Fruit fly (Drosophila melanogaster) whole organism, embryonic: Measurements from ENCODE around the gene CG4594.

Experiments used
- Atf6 ChIP-seq: fragments of 200-800 bp; sonication (Bioruptor generic); IDR thresholded peaks from 2 replicates; pipeline ENCODE4 v1.3.6; 2022; ENCODE audit warnings: missing biosample characterization, missing genetic modification characterization
- BEAF-32 ChIP-seq: fragments of 200-800 bp; sonication (Bioruptor generic); optimal IDR thresholded peaks from 3 replicates; lab custom pipeline; 2017; ENCODE audit warnings: missing biosample characterization, missing genetic modification characterization, mild to moderate bottlenecking, moderate library complexity, missing genetic modification reagents
- CG10147 ChIP-seq: fragments of 200-800 bp; sonication (Bioruptor generic); optimal IDR thresholded peaks from 2 replicates; lab custom pipeline; 2019; ENCODE audit warnings: missing biosample characterization, mild to moderate bottlenecking, missing genetic modification characterization, moderate library complexity
- CG10209 ChIP-seq: fragments of 200-800 bp; sonication (Bioruptor generic); optimal IDR thresholded peaks from 3 replicates; lab custom pipeline; 2017; ENCODE audit warnings: missing biosample characterization, mild to moderate bottlenecking, missing genetic modification characterization, missing genetic modification reagents
- CG10654 ChIP-seq: fragments of 200-800 bp; sonication (Bioruptor generic); optimal IDR thresholded peaks from 2 replicates; lab custom pipeline; 2016; ENCODE audit warnings: missing biosample characterization, missing genetic modification characterization
- CG10959 ChIP-seq: fragments of 200-800 bp; sonication (Bioruptor generic); IDR thresholded peaks from 2 replicates; pipeline ENCODE4 v1.3.6; 2022; ENCODE audit warnings: missing biosample characterization, missing genetic modification characterization
- CG12071 ChIP-seq: fragments of 200-800 bp; sonication (Bioruptor generic); optimal IDR thresholded peaks from 3 replicates; lab custom pipeline; 2018; ENCODE audit warnings: missing biosample characterization, mild to moderate bottlenecking, missing genetic modification characterization
- CG12236 ChIP-seq: fragments of 200-800 bp; sonication (Bioruptor generic); optimal IDR thresholded peaks from 2 replicates; lab custom pipeline; 2016; ENCODE audit warnings: missing biosample characterization, missing genetic modification characterization
- CG1233 ChIP-seq: fragments of 200-800 bp; sonication (Bioruptor generic); optimal IDR thresholded peaks from 4 replicates; lab custom pipeline; 2018; ENCODE audit warnings: missing biosample characterization, mild to moderate bottlenecking, missing genetic modification characterization
- CG13424 ChIP-seq: fragments of 200-800 bp; sonication (Bioruptor generic); optimal IDR thresholded peaks from 2 replicates; lab custom pipeline; 2019; ENCODE audit warnings: missing biosample characterization, mild to moderate bottlenecking, missing genetic modification characterization, moderate library complexity
- CG14441 ChIP-seq: fragments of 200-800 bp; sonication (Bioruptor generic); IDR thresholded peaks from 2 replicates; pipeline ENCODE4 v1.3.6; 2022; ENCODE audit warnings: missing biosample characterization, missing genetic modification characterization
- CG14965 ChIP-seq: fragments of 200-800 bp; sonication (Bioruptor generic); optimal IDR thresholded peaks from 2 replicates; lab custom pipeline; 2016; ENCODE audit warnings: missing biosample characterization, missing genetic modification characterization, borderline replicate concordance
- CG1603 ChIP-seq: fragments of 200-800 bp; sonication (Bioruptor generic); optimal IDR thresholded peaks from 2 replicates; lab custom pipeline; 2019; ENCODE audit warnings: missing biosample characterization, mild to moderate bottlenecking, missing genetic modification characterization, moderate library complexity
- CG31388 ChIP-seq: fragments of 200-800 bp; sonication (Bioruptor generic); optimal IDR thresholded peaks from 2 replicates; lab custom pipeline; 2016; ENCODE audit warnings: missing biosample characterization, missing genetic modification characterization
- CG3163 ChIP-seq: fragments of 200-800 bp; sonication (Bioruptor generic); optimal IDR thresholded peaks from 3 replicates; lab custom pipeline; 2016; ENCODE audit warnings: missing biosample characterization, missing genetic modification characterization
- CG43689 ChIP-seq: fragments of 200-800 bp; sonication (Bioruptor generic); IDR thresholded peaks from 2 replicates; pipeline ENCODE4 v1.3.6; 2022; ENCODE audit warnings: missing biosample characterization, missing genetic modification characterization
- CG5245 ChIP-seq: fragments of 200-800 bp; sonication (Bioruptor generic); optimal IDR thresholded peaks from 3 replicates; lab custom pipeline; 2016; ENCODE audit warnings: missing biosample characterization, missing genetic modification characterization
- CG6791 ChIP-seq: fragments of 200-800 bp; sonication (Bioruptor generic); IDR thresholded peaks from 3 replicates; pipeline ENCODE4 v1.3.6; 2022; ENCODE audit warnings: missing biosample characterization, missing genetic modification characterization; ENCODE audit not compliant: partially characterized antibody
- CG7963 ChIP-seq: fragments of 200-800 bp; sonication (Bioruptor generic); IDR thresholded peaks from 3 replicates; pipeline ENCODE4 v1.3.6; 2022; ENCODE audit warnings: missing biosample characterization, missing genetic modification characterization; ENCODE audit not compliant: partially characterized antibody
- CG7987 ChIP-seq: fragments of 200-800 bp; sonication (Bioruptor generic); optimal IDR thresholded peaks from 2 replicates; lab custom pipeline; 2018; ENCODE audit warnings: missing biosample characterization, mild to moderate bottlenecking, missing genetic modification characterization, moderate library complexity
- CG8290 ChIP-seq, 3 experiments: fragments of 200-800 bp; sonication (Bioruptor generic); optimal IDR thresholded peaks; 2 replicates each; lab custom pipeline; 2016 to 2019; ENCODE audit warnings: missing biosample characterization in 3 of 3, missing genetic modification characterization in 3 of 3, mild to moderate bottlenecking in 2 of 3, moderate library complexity in 1 of 3
- CHES-1-like ChIP-seq: fragments of 200-800 bp; sonication (Bioruptor generic); optimal IDR thresholded peaks from 2 replicates; lab custom pipeline; 2016; ENCODE audit warnings: missing biosample characterization, missing genetic modification characterization
- Chrac-16 ChIP-seq: fragments of 200-800 bp; sonication (Bioruptor generic); optimal IDR thresholded peaks from 3 replicates; lab custom pipeline; 2016; ENCODE audit warnings: missing biosample characterization, missing genetic modification characterization
- CoRest ChIP-seq: fragments of 200-800 bp; sonication (Bioruptor generic); optimal IDR thresholded peaks from 3 replicates; lab custom pipeline; 2018; ENCODE audit warnings: missing biosample characterization, mild to moderate bottlenecking, missing genetic modification characterization, moderate library complexity
- Dip2 ChIP-seq: fragments of 200-800 bp; sonication (Bioruptor generic); IDR thresholded peaks from 2 replicates; pipeline ENCODE4 v1.3.6; 2022; ENCODE audit warnings: missing biosample characterization, missing genetic modification characterization
- E2f1 ChIP-seq: fragments of 200-800 bp; sonication (Bioruptor generic); IDR thresholded peaks from 2 replicates; pipeline ENCODE4 v1.3.6; 2022; ENCODE audit warnings: missing biosample characterization, missing genetic modification characterization
- GATAe ChIP-seq: fragments of 200-800 bp; sonication (Bioruptor generic); conservative IDR thresholded peaks from 2 replicates; pipeline ENCODE4 v1.3.6; 2022; ENCODE audit warnings: missing biosample characterization, missing genetic modification characterization
- HHEX ChIP-seq: fragments of 200-800 bp; sonication (Bioruptor generic); optimal IDR thresholded peaks from 3 replicates; lab custom pipeline; 2017; ENCODE audit warnings: missing biosample characterization, mild to moderate bottlenecking, missing genetic modification characterization, missing genetic modification reagents
- Optix ChIP-seq: fragments of 200-800 bp; sonication (Bioruptor generic); IDR thresholded peaks from 3 replicates; pipeline ENCODE4 v1.3.6; 2022; ENCODE audit warnings: missing biosample characterization, missing genetic modification characterization
- Stat92E ChIP-seq, 3 experiments: fragments of >200 bp in 2 of 3; fragments of 200-800 bp in 1 of 3; sonication (Bioruptor generic) in 1 of 3; optimal IDR thresholded peaks; 2 replicates each; lab custom pipeline; 2017 to 2019; ENCODE audit warnings: missing biosample characterization in 3 of 3, missing genetic modification characterization in 3 of 3, mild to moderate bottlenecking in 1 of 3, moderate library complexity in 1 of 3
- TFAM ChIP-seq: fragments of 200-800 bp; sonication (Bioruptor generic); optimal IDR thresholded peaks from 2 replicates; lab custom pipeline; 2017; ENCODE audit warnings: missing biosample characterization, missing genetic modification characterization, inconsistent platforms
- Tbp ChIP-seq: fragments of >200 bp; optimal IDR thresholded peaks from 2 replicates; lab custom pipeline; 2018; ENCODE audit warnings: missing biosample characterization, missing genetic modification characterization
- aop ChIP-seq: fragments of 200-800 bp; sonication (Bioruptor generic); IDR thresholded peaks from 2 replicates; pipeline ENCODE4 v1.3.6; 2022; ENCODE audit warnings: missing biosample characterization, missing genetic modification characterization
- ash1 ChIP-seq: fragments of 200-800 bp; sonication (Bioruptor generic); optimal IDR thresholded peaks from 2 replicates; lab custom pipeline; 2018; ENCODE audit warnings: missing biosample characterization, mild to moderate bottlenecking, missing genetic modification characterization
- ato ChIP-seq: fragments of 200-800 bp; sonication (Bioruptor generic); IDR thresholded peaks from 2 replicates; pipeline ENCODE4 v1.3.6; 2022; ENCODE audit warnings: missing biosample characterization, missing genetic modification characterization; ENCODE audit not compliant: partially characterized antibody
- chinmo ChIP-seq: fragments of 200-800 bp; sonication (Bioruptor generic); IDR thresholded peaks from 4 replicates; pipeline ENCODE4 v1.3.6; 2022; ENCODE audit warnings: missing biosample characterization, missing genetic modification characterization; ENCODE audit not compliant: partially characterized antibody
- da ChIP-seq: fragments of 200-800 bp; sonication (Bioruptor generic); optimal IDR thresholded peaks from 2 replicates; lab custom pipeline; 2016; ENCODE audit warnings: missing biosample characterization, missing genetic modification characterization
- nom ChIP-seq: fragments of 200-800 bp; sonication (Bioruptor generic); optimal IDR thresholded peaks from 2 replicates; lab custom pipeline; 2017; ENCODE audit warnings: missing biosample characterization, missing genetic modification characterization, mild to moderate bottlenecking, moderate library complexity, missing genetic modification reagents
- p53 ChIP-seq: fragments of 200-800 bp; sonication (Bioruptor generic); optimal IDR thresholded peaks from 2 replicates; lab custom pipeline; 2016; ENCODE audit warnings: missing biosample characterization, missing genetic modification characterization
- pzg ChIP-seq: fragments of 200-800 bp; sonication (Bioruptor generic); optimal IDR thresholded peaks from 3 replicates; lab custom pipeline; 2018; ENCODE audit warnings: missing biosample characterization, mild to moderate bottlenecking, missing genetic modification characterization, moderate library complexity
- sim ChIP-seq: fragments of 200-800 bp; sonication (Bioruptor generic); IDR thresholded peaks from 2 replicates; pipeline ENCODE4 v1.3.6; 2022; ENCODE audit warnings: missing biosample characterization, missing genetic modification characterization
- sqz ChIP-seq: fragments of 200-800 bp; sonication (Bioruptor generic); optimal IDR thresholded peaks from 3 replicates; lab custom pipeline; 2018; ENCODE audit warnings: missing biosample characterization, mild to moderate bottlenecking, missing genetic modification characterization
- stwl ChIP-seq: fragments of 200-800 bp; sonication (Bioruptor generic); optimal IDR thresholded peaks from 3 replicates; lab custom pipeline; 2018; ENCODE audit warnings: missing biosample characterization, mild to moderate bottlenecking, missing genetic modification characterization, moderate library complexity
- tap ChIP-seq: fragments of 200-800 bp; optimal IDR thresholded peaks from 3 replicates; lab custom pipeline; 2019; ENCODE audit warnings: missing biosample characterization, mild to moderate bottlenecking, missing genetic modification characterization, moderate library complexity
- tna ChIP-seq: fragments of 200-800 bp; sonication (Bioruptor generic); IDR thresholded peaks from 2 replicates; pipeline ENCODE4 v1.3.6; 2022; ENCODE audit warnings: missing biosample characterization, missing genetic modification characterization; ENCODE audit not compliant: partially characterized antibody
- trem ChIP-seq: fragments of 200-800 bp; optimal IDR thresholded peaks from 3 replicates; lab custom pipeline; 2019; ENCODE audit warnings: missing biosample characterization, mild to moderate bottlenecking, missing genetic modification characterization, moderate library complexity
- twi ChIP-seq: fragments of 200-800 bp; optimal IDR thresholded peaks from 2 replicates; lab custom pipeline; 2019; ENCODE audit warnings: missing biosample characterization, mild to moderate bottlenecking, missing genetic modification characterization, moderate library complexity
- vvl ChIP-seq: fragments of 200-800 bp; sonication (Bioruptor generic); IDR thresholded peaks from 2 replicates; pipeline ENCODE4 v1.3.6; 2022; ENCODE audit warnings: missing biosample characterization, missing genetic modification characterization
- zen2 ChIP-seq: fragments of 200-800 bp; sonication (Bioruptor generic); IDR thresholded peaks from 3 replicates; pipeline ENCODE4 v1.3.6; 2022; ENCODE audit warnings: missing biosample characterization, missing genetic modification characterization; ENCODE audit not compliant: partially characterized antibody
- zf30C ChIP-seq: fragments of 200-800 bp; sonication (Bioruptor generic); optimal IDR thresholded peaks from 3 replicates; lab custom pipeline; 2018; ENCODE audit warnings: missing biosample characterization, mild to moderate bottlenecking, missing genetic modification characterization

The CG4594 gene

dm6 chr2L:9890576-9890975, 29.4 kb upstream of the CG4594 start, which contains the start of the genes CG34183 and CG4537 (continued):
- TF ChIP-seq CG7987 (no peak), pzg (GFP tag; lab: Kevin White, UChicago) (peak; percentile 86), Tbp (GFP tag; lab: Kevin White, UChicago) (no peak), BEAF-32 (GFP tag; lab: Kevin White, UChicago) (peak; percentile 89), CG5245 (GFP tag; lab: Kevin White, UChicago) (no peak), CG43689 (GFP tag; lab: Robert Waterston, UW) (no peak), CG10959 (GFP tag; lab: Robert Waterston, UW) (no peak), CG3163 (GFP tag; lab: Kevin White, UChicago) (no peak), p53 (GFP tag; lab: Kevin White, UChicago) (no peak), CG10209 (no peak), CG14441 (GFP tag; lab: Robert Waterston, UW) (no peak), CG14965 (no peak), CG12236 (GFP tag; lab: Kevin White, UChicago) (no peak), tap (no peak), sim (GFP tag; lab: Robert Waterston, UW) (no peak), Stat92E (GFP tag; optimal IDR thresholded peaks at IDR 0.05; lab: Kevin White, UChicago) (no peak), zf30C (no peak), CG1233 (no peak), aop (GFP tag; lab: Robert Waterston, UW) (no peak), HHEX (no peak), Atf6 (GFP tag; lab: Robert Waterston, UW) (no peak), da (no peak), Chrac-16 (GFP tag; lab: Kevin White, UChicago) (no peak), chinmo (GFP tag; lab: Robert Waterston, UW) (peak; percentile 94), twi (tag; lab: Kevin White, UChicago) (no peak), TFAM (GFP tag; lab: Kevin White, UChicago) (no peak), CG10147 (GFP tag; lab: Kevin White, UChicago) (no peak), vvl (GFP tag; lab: Robert Waterston, UW) (peak; percentile 56), CG31388 (GFP tag; lab: Kevin White, UChicago) (no peak), CG13424 (tag; lab: Kevin White, UChicago) (no peak), trem (peak; percentile 44), CG6791 (peak; percentile 93), CG7963 (GFP tag; lab: Robert Waterston, UW) (peak; percentile 89), nom (GFP tag; lab: Kevin White, UChicago) (no peak), Optix (GFP tag; lab: Robert Waterston, UW) (no peak), CG1603 (tag; lab: Kevin White, UChicago) (peak; percentile 44), stwl (tag; lab: Kevin White, UChicago) (peak; percentile 94), CoRest (tag; lab: Kevin White, UChicago) (no peak), CG12071 (GFP tag; lab: Kevin White, UChicago) (no peak), ash1 (GFP tag; lab: Kevin White, UChicago) (no peak), CHES-1-like (GFP tag; lab: Kevin White, UChicago) (peak; percentile 57), CG8290 (GFP tag; optimal IDR thresholded peaks at IDR 0.05; lab: Kevin White, UChicago) (no peak), CG8290 (tag; optimal IDR thresholded peaks at IDR 0.05; lab: Kevin White, UChicago) (peak in 1 of 2 experiments; percentile 34), zen2 (GFP tag; lab: Robert Waterston, UW) (peak; percentile 93), ato (peak; percentile 73), E2f1 (no peak), sqz (GFP tag; lab: Kevin White, UChicago) (no peak), tna (peak; percentile 81), Dip2 (no peak), GATAe (GFP tag; lab: Robert Waterston, UW) (no peak), CG10654 (no peak)
